Worm (Caenorhabditis elegans): Measurements from ENCODE around the gene iff-1.

Gene iff-1

DNA sequence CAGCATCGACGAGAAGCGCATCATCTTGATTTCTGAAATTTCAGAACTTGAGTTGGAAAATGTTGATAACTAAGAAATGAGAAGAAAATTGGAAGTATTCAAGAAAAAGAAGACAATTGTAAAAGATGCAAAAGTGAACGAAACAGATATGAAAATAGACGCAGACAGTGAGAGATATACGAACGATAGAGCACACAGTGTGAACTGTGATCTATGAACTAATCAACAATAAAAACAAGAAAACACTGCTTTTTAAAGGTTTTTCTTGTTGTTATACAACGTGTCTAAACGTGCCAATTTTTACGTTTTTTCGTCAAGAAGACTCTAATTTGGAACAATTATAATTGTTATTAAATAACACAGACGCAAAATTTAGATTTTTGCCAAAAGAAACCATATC is 5.9 kb upstream of the iff-1 start, which contains the start of gene ech-6:
Gene ech-6, minus strand, starts transcription at position 32 of the 400 bp plus-strand sequence.
- TF ChIP-seq pes-1 (GFP tag; IDR thresholded peaks at IDR 0.05) = no peak

ce11 chrIII:9751074-9751473 is 4.1 kb upstream of the iff-1 start, which contains the start of gene T05G5.5:
Gene T05G5.5, minus strand, starts transcription at chrIII:9751432.
- TF ChIP-seq F13C5.2 (tag; optimal IDR thresholded peaks at IDR 0.05) (no peak), hnd-1 (tag; optimal IDR thresholded peaks at IDR 0.05) (no peak), ets-7 (tag; optimal IDR thresholded peaks at IDR 0.05) (no peak), scrt-1 (GFP tag; IDR thresholded peaks at IDR 0.05) (no peak), ceh-36 (tag; optimal IDR thresholded peaks at IDR 0.05) (no peak), hmbx-1 (tag; optimal IDR thresholded peaks at IDR 0.05) (no peak), sea-1 (GFP tag; conservative IDR thresholded peaks at IDR 0.05) (no peak), ama-1 (optimal IDR thresholded peaks at IDR 0.05) (no peak), tbx-11 (GFP tag; IDR thresholded peaks at IDR 0.05) (no peak), hmg-4 (GFP tag; optimal IDR thresholded peaks at IDR 0.05) (no peak), aly-1 (tag; optimal IDR thresholded peaks at IDR 0.05) (no peak), pes-1 (GFP tag; IDR thresholded peaks at IDR 0.05) (no peak)

ce11 chrIII:9748694-9749093 is 1.7 kb upstream of the iff-1 start, which contains the start of gene T05G5.4:
Gene T05G5.4, plus strand, starts transcription at chrIII:9748934.
- TF ChIP-seq aly-1 (tag; optimal IDR thresholded peaks at IDR 0.05) = no peak
- TF ChIP-seq pes-1 (GFP tag; IDR thresholded peaks at IDR 0.05) = no peak
- TF ChIP-seq flt-1 (GFP tag; IDR thresholded peaks at IDR 0.05) = no peak
- no peak for TF ChIP-seq ceh-13 (GFP tag; optimal IDR thresholded peaks at IDR 0.05)
- no peak for TF ChIP-seq hmg-4 (GFP tag; optimal IDR thresholded peaks at IDR 0.05)
- TF ChIP-seq ama-1 (optimal IDR thresholded peaks at IDR 0.05) = no peak
- TF ChIP-seq ceh-36 (tag; optimal IDR thresholded peaks at IDR 0.05) = no peak
- no peak for TF ChIP-seq hmbx-1 (tag; optimal IDR thresholded peaks at IDR 0.05)
- no peak for TF ChIP-seq hnd-1 (tag; optimal IDR thresholded peaks at IDR 0.05)
- TF ChIP-seq B0310.2 (tag; optimal IDR thresholded peaks at IDR 0.05) = no peak
- no peak for TF ChIP-seq sea-1 (GFP tag; conservative IDR thresholded peaks at IDR 0.05)
- TF ChIP-seq tra-4 (tag; optimal IDR thresholded peaks at IDR 0.05) = no peak
- TF ChIP-seq tbx-37 (GFP tag; conservative IDR thresholded peaks at IDR 0.05) = no peak
- TF ChIP-seq ets-7 (tag; optimal IDR thresholded peaks at IDR 0.05) = no peak
- TF ChIP-seq F13C5.2 (tag; optimal IDR thresholded peaks at IDR 0.05) = no peak
- no peak for TF ChIP-seq scrt-1 (GFP tag; IDR thresholded peaks at IDR 0.05)
- TF ChIP-seq tbx-11 (GFP tag; IDR thresholded peaks at IDR 0.05) = no peak

- TF ChIP-seq ama-1 (optimal IDR thresholded peaks at IDR 0.05) = no peak
- no peak for TF ChIP-seq hnd-1 (tag; optimal IDR thresholded peaks at IDR 0.05)
- no peak for TF ChIP-seq ets-7 (tag; optimal IDR thresholded peaks at IDR 0.05)
- TF ChIP-seq scrt-1 (GFP tag; IDR thresholded peaks at IDR 0.05) = no peak
- no peak for TF ChIP-seq hmbx-1 (tag; optimal IDR thresholded peaks at IDR 0.05)
These were observed 328 bp downstream of the iff-1 start for ce11 chrIII:9746665-9747064.

- TF ChIP-seq hmg-4 (GFP tag; optimal IDR thresholded peaks at IDR 0.05) (no peak), ama-1 (optimal IDR thresholded peaks at IDR 0.05) (no peak), pes-1 (GFP tag; IDR thresholded peaks at IDR 0.05) (no peak), aly-1 (tag; optimal IDR thresholded peaks at IDR 0.05) (no peak), tra-4 (tag; optimal IDR thresholded peaks at IDR 0.05) (no peak), flt-1 (GFP tag; IDR thresholded peaks at IDR 0.05) (no peak), tbx-11 (GFP tag; IDR thresholded peaks at IDR 0.05) (no peak), scrt-1 (GFP tag; IDR thresholded peaks at IDR 0.05) (no peak), B0310.2 (tag; optimal IDR thresholded peaks at IDR 0.05) (no peak), ceh-36 (tag; optimal IDR thresholded peaks at IDR 0.05) (no peak), hmbx-1 (tag; optimal IDR thresholded peaks at IDR 0.05) (no peak), F13C5.2 (tag; optimal IDR thresholded peaks at IDR 0.05) (no peak), ceh-13 (GFP tag; optimal IDR thresholded peaks at IDR 0.05) (no peak), sea-1 (GFP tag; conservative IDR thresholded peaks at IDR 0.05) (no peak), tbx-37 (GFP tag; conservative IDR thresholded peaks at IDR 0.05) (no peak), hnd-1 (tag; optimal IDR thresholded peaks at IDR 0.05) (no peak), ets-7 (tag; optimal IDR thresholded peaks at IDR 0.05) (no peak)
These were observed 1.6 kb downstream of the iff-1 start for ce11 chrIII:9745333-9745897.

ce11 chrIII:9744525-9744924 is 2.5 kb downstream of the iff-1 start:
- no peak for TF ChIP-seq sea-1 (GFP tag; conservative IDR thresholded peaks at IDR 0.05)
- TF ChIP-seq tbx-37 (GFP tag; conservative IDR thresholded peaks at IDR 0.05) = no peak
- no peak for TF ChIP-seq tra-4 (tag; optimal IDR thresholded peaks at IDR 0.05)
- TF ChIP-seq tbx-11 (GFP tag; IDR thresholded peaks at IDR 0.05) = no peak
- TF ChIP-seq ama-1 (optimal IDR thresholded peaks at IDR 0.05) = no peak
- no peak for TF ChIP-seq scrt-1 (GFP tag; IDR thresholded peaks at IDR 0.05)
- no peak for TF ChIP-seq hmg-4 (GFP tag; optimal IDR thresholded peaks at IDR 0.05)
- TF ChIP-seq hnd-1 (tag; optimal IDR thresholded peaks at IDR 0.05) = no peak
- TF ChIP-seq pes-1 (GFP tag; IDR thresholded peaks at IDR 0.05) = no peak
- TF ChIP-seq ceh-36 (tag; optimal IDR thresholded peaks at IDR 0.05) = no peak
- TF ChIP-seq F13C5.2 (tag; optimal IDR thresholded peaks at IDR 0.05) = no peak
- no peak for TF ChIP-seq ceh-13 (GFP tag; optimal IDR thresholded peaks at IDR 0.05)
- no peak for TF ChIP-seq flt-1 (GFP tag; IDR thresholded peaks at IDR 0.05)
- TF ChIP-seq aly-1 (tag; optimal IDR thresholded peaks at IDR 0.05) = no peak

ce11 chrIII:9743239-9743638 is 3.8 kb downstream of the iff-1 start, which contains the start of gene T05G5.1:
Gene T05G5.1, minus strand, starts transcription at chrIII:9743339.
- TF ChIP-seq hnd-1 (tag; optimal IDR thresholded peaks at IDR 0.05) = no peak
- TF ChIP-seq hmg-4 (GFP tag; optimal IDR thresholded peaks at IDR 0.05) = no peak
- no peak for TF ChIP-seq ama-1 (optimal IDR thresholded peaks at IDR 0.05)
- no peak for TF ChIP-seq ets-7 (tag; optimal IDR thresholded peaks at IDR 0.05)
- TF ChIP-seq F13C5.2 (tag; optimal IDR thresholded peaks at IDR 0.05) = no peak

DNA sequence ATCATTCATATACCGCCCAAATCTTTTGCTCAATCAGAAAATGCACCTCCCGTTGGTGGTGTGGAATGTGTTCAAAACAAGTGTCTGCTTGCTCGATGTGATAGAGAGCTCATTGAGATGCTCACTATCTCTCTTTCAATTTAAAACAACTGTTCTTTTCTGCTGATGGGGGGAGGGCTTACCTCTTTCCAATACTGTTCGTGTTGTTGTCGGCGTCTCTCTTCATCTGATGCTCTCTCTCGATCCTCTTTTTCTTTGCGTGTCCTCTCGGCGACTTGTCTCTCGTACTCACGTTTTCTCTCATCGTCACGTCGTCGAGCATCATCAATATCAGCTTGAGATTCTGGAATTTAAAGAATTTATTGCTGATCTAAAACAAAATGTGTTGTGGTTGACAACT is 5.0 kb downstream of the iff-1 start:
- TF ChIP-seq ama-1 (optimal IDR thresholded peaks at IDR 0.05) = no peak

All from whole organism, early embryonic.